Fruit fly (Drosophila melanogaster): ENCODE data around the gene TfIIFalpha.
A peak's percentile ranks its signal among the peaks of the same experiment; 100 is the strongest.

TfIIFalpha gene

dm6 chr3R:6425454-6426156 lies 45.3 kb downstream of the TfIIFalpha start:
- TF ChIP-seq lola (GFP tag; optimal IDR thresholded peaks at IDR 0.05), result no peak
- no peak for TF ChIP-seq CG9705 (GFP tag; optimal IDR thresholded peaks at IDR 0.05)
- no peak for TF ChIP-seq dl (GFP tag; optimal IDR thresholded peaks at IDR 0.05; ENCODE audit: insufficient read depth in 1 of 2, partially characterized antibody in 2 of 2)
- peak; percentile 51 for TF ChIP-seq rgr (GFP tag; optimal IDR thresholded peaks at IDR 0.05)
- TF ChIP-seq OdsH (GFP tag; optimal IDR thresholded peaks at IDR 0.05), result peak; percentile 60
- no peak for TF ChIP-seq Myc (optimal IDR thresholded peaks at IDR 0.05)
- TF ChIP-seq pan (optimal IDR thresholded peaks at IDR 0.05), result no peak
- no peak for TF ChIP-seq Dif (GFP tag; optimal IDR thresholded peaks at IDR 0.05; ENCODE audit: partially characterized antibody)
- peak; percentile 22 for TF ChIP-seq HLH106 (tag; optimal IDR thresholded peaks at IDR 0.05)
- TF ChIP-seq fru (GFP tag; optimal IDR thresholded peaks at IDR 0.05), result peak; percentile 69
- TF ChIP-seq Sp1 (GFP tag; optimal IDR thresholded peaks at IDR 0.05), result peak; percentile 57
- no peak for TF ChIP-seq dsf (GFP tag; optimal IDR thresholded peaks at IDR 0.05; ENCODE audit: borderline replicate concordance)
- TF ChIP-seq dmrt93B (GFP tag; optimal IDR thresholded peaks at IDR 0.05), result peak; percentile 4
- TF ChIP-seq psq (GFP tag; optimal IDR thresholded peaks at IDR 0.05), result no peak
- peak; percentile 9 for TF ChIP-seq Hnf4 (GFP tag; optimal IDR thresholded peaks at IDR 0.05)
- TF ChIP-seq usp (GFP tag; optimal IDR thresholded peaks at IDR 0.05), result no peak
- TF ChIP-seq sage (GFP tag; optimal IDR thresholded peaks at IDR 0.05), result no peak
- no peak for TF ChIP-seq Hr83 (GFP tag; optimal IDR thresholded peaks at IDR 0.05; ENCODE audit: poor library complexity, severe bottlenecking)
- no peak for TF ChIP-seq Jra (GFP tag; optimal IDR thresholded peaks at IDR 0.05)
- TF ChIP-seq foxo (GFP tag; optimal IDR thresholded peaks at IDR 0.05), result peak in 1 of 2 experiments; percentile 57
- no peak for TF ChIP-seq Dfd (GFP tag; optimal IDR thresholded peaks at IDR 0.05)
- TF ChIP-seq woc (GFP tag; optimal IDR thresholded peaks at IDR 0.05), result peak; percentile 58
- TF ChIP-seq Hr78 (GFP tag; optimal IDR thresholded peaks at IDR 0.05), result no peak
- TF ChIP-seq Abd-B (GFP tag; optimal IDR thresholded peaks at IDR 0.05), result no peak
- peak; percentile 29 for TF ChIP-seq tai (GFP tag; optimal IDR thresholded peaks at IDR 0.05)
- TF ChIP-seq GATAd (GFP tag; optimal IDR thresholded peaks at IDR 0.05), result no peak
- no peak for TF ChIP-seq N (GFP tag; optimal IDR thresholded peaks at IDR 0.05)
- TF ChIP-seq jim (GFP tag; optimal IDR thresholded peaks at IDR 0.05), result no peak
- no peak for TF ChIP-seq CG32264 (GFP tag; optimal IDR thresholded peaks at IDR 0.05)
- TF ChIP-seq CrebA (GFP tag; optimal IDR thresholded peaks at IDR 0.05; ENCODE audit: borderline replicate concordance), result no peak
- TF ChIP-seq ey (GFP tag; optimal IDR thresholded peaks at IDR 0.05), result peak; percentile 56
- no peak for TF ChIP-seq Rel (GFP tag; optimal IDR thresholded peaks at IDR 0.05)
- no peak for TF ChIP-seq Rel (tag; optimal IDR thresholded peaks at IDR 0.05)
- no peak for TF ChIP-seq Mio (GFP tag; optimal IDR thresholded peaks at IDR 0.05)
- TF ChIP-seq h (GFP tag; optimal IDR thresholded peaks at IDR 0.05), result peak; percentile 44
- TF ChIP-seq brk (GFP tag; optimal IDR thresholded peaks at IDR 0.05), result no peak
- no peak for TF ChIP-seq sv (GFP tag; optimal IDR thresholded peaks at IDR 0.05)
- no peak for TF ChIP-seq br (GFP tag; optimal IDR thresholded peaks at IDR 0.05)
- TF ChIP-seq Vsx2 (GFP tag; optimal IDR thresholded peaks at IDR 0.05; ENCODE audit: partially characterized antibody), result no peak

DNA sequence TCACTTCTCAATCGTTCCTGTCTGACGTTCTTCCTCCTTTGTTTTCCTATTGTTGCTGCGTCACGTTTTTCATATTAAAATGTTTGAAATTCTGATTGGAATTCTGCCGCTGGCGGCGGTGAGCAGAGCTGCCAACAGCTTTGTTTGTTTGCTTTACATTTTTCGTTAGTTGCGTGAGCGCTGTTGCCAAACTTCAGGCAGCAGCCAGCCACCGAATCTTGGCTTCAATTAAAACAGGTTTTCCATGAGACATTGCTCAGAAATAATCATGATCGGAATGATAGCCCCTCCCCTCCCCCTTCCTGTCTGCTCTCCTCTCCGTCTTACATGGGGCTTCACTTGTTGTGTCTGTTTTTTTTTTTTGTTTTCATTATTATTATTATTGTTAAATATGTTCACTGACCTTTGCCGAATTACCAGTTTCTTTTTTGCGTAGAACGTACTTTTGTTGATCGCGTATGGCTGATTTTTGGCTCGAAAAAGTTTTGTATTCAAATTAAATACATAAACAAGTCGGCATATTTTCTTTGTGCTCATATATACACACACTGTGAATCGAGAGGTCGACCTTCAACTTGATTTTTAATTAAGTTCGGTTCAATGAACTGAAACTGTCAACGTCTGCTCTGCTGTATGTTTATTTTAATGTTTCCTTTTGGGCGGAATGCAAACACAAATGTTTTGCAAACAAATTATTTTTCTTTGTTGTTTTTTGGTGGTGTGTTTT lies 46.1 kb downstream of the TfIIFalpha start:
- TF ChIP-seq sage (GFP tag; optimal IDR thresholded peaks at IDR 0.05), result peak; percentile 32
- TF ChIP-seq N (GFP tag; optimal IDR thresholded peaks at IDR 0.05), result no peak
- no peak for TF ChIP-seq Mio (GFP tag; optimal IDR thresholded peaks at IDR 0.05)
- no peak for TF ChIP-seq HLH106 (tag; optimal IDR thresholded peaks at IDR 0.05)
- no peak for TF ChIP-seq foxo (GFP tag; optimal IDR thresholded peaks at IDR 0.05)
- TF ChIP-seq br (GFP tag; optimal IDR thresholded peaks at IDR 0.05), result peak; percentile 27
- TF ChIP-seq CrebA (GFP tag; optimal IDR thresholded peaks at IDR 0.05; ENCODE audit: borderline replicate concordance), result peak; percentile 57
- TF ChIP-seq Jra (GFP tag; optimal IDR thresholded peaks at IDR 0.05), result no peak
- no peak for TF ChIP-seq woc (GFP tag; optimal IDR thresholded peaks at IDR 0.05)
- peak; percentile 38 for TF ChIP-seq h (GFP tag; optimal IDR thresholded peaks at IDR 0.05)
- TF ChIP-seq Hnf4 (GFP tag; optimal IDR thresholded peaks at IDR 0.05), result no peak
- TF ChIP-seq dmrt93B (GFP tag; optimal IDR thresholded peaks at IDR 0.05), result no peak
- no peak for TF ChIP-seq Vsx2 (GFP tag; optimal IDR thresholded peaks at IDR 0.05; ENCODE audit: partially characterized antibody)
- peak; percentile 66 for TF ChIP-seq Hr83 (GFP tag; optimal IDR thresholded peaks at IDR 0.05; ENCODE audit: poor library complexity, severe bottlenecking)
- TF ChIP-seq brk (GFP tag; optimal IDR thresholded peaks at IDR 0.05), result no peak
- peak; percentile 61 for TF ChIP-seq Dif (GFP tag; optimal IDR thresholded peaks at IDR 0.05; ENCODE audit: partially characterized antibody)
- no peak for TF ChIP-seq sv (GFP tag; optimal IDR thresholded peaks at IDR 0.05)
- TF ChIP-seq tai (GFP tag; optimal IDR thresholded peaks at IDR 0.05), result no peak
- no peak for TF ChIP-seq pan (optimal IDR thresholded peaks at IDR 0.05)
- peak; percentile 1 for TF ChIP-seq CG32264 (GFP tag; optimal IDR thresholded peaks at IDR 0.05)
- TF ChIP-seq OdsH (GFP tag; optimal IDR thresholded peaks at IDR 0.05), result no peak
- TF ChIP-seq Dfd (GFP tag; optimal IDR thresholded peaks at IDR 0.05), result no peak
- TF ChIP-seq fru (GFP tag; optimal IDR thresholded peaks at IDR 0.05), result no peak
- no peak for TF ChIP-seq GATAd (GFP tag; optimal IDR thresholded peaks at IDR 0.05)
- TF ChIP-seq Rel (GFP tag; optimal IDR thresholded peaks at IDR 0.05), result peak; percentile 18
- peak; percentile 57 for TF ChIP-seq Rel (tag; optimal IDR thresholded peaks at IDR 0.05)
- TF ChIP-seq dl (GFP tag; optimal IDR thresholded peaks at IDR 0.05; ENCODE audit: insufficient read depth in 1 of 2, partially characterized antibody in 2 of 2), result no peak
- peak; percentile 76 for TF ChIP-seq psq (GFP tag; optimal IDR thresholded peaks at IDR 0.05)
- peak; percentile 5 for TF ChIP-seq rgr (GFP tag; optimal IDR thresholded peaks at IDR 0.05)
- TF ChIP-seq Sp1 (GFP tag; optimal IDR thresholded peaks at IDR 0.05), result no peak
- no peak for TF ChIP-seq Myc (optimal IDR thresholded peaks at IDR 0.05)
- no peak for TF ChIP-seq usp (GFP tag; optimal IDR thresholded peaks at IDR 0.05)
- TF ChIP-seq jim (GFP tag; optimal IDR thresholded peaks at IDR 0.05), result peak; percentile 36
- no peak for TF ChIP-seq CG9705 (GFP tag; optimal IDR thresholded peaks at IDR 0.05)
- TF ChIP-seq ey (GFP tag; optimal IDR thresholded peaks at IDR 0.05), result no peak
- no peak for TF ChIP-seq lola (GFP tag; optimal IDR thresholded peaks at IDR 0.05)
- no peak for TF ChIP-seq dsf (GFP tag; optimal IDR thresholded peaks at IDR 0.05; ENCODE audit: borderline replicate concordance)
- TF ChIP-seq Abd-B (GFP tag; optimal IDR thresholded peaks at IDR 0.05), result no peak
- no peak for TF ChIP-seq Hr78 (GFP tag; optimal IDR thresholded peaks at IDR 0.05)
